Worm (Caenorhabditis elegans) whole organism, L2 larva: ENCODE results near the gene F44A2.5.

Experiments used
- ama-1 ChIP-seq: fragments of 150-350 bp; optimal IDR thresholded peaks from 2 replicates; lab custom pipeline; 2018; ENCODE audit warnings: inconsistent platforms
- lin-13 ChIP-seq: fragments of 150-350 bp; optimal IDR thresholded peaks from 2 replicates; lab custom pipeline; 2014; ENCODE audit warnings: missing biosample characterization, missing genetic modification reagents, missing genetic modification characterization
- skn-1 ChIP-seq: sonication (generic microtip); optimal IDR thresholded peaks from 2 replicates; lab custom pipeline; 2017; ENCODE audit warnings: missing biosample characterization, missing genetic modification characterization
- snpc-4 ChIP-seq: fragments of 150-350 bp; optimal IDR thresholded peaks from 2 replicates; lab custom pipeline; 2014; ENCODE audit warnings: missing biosample characterization, missing genetic modification characterization

DNA sequence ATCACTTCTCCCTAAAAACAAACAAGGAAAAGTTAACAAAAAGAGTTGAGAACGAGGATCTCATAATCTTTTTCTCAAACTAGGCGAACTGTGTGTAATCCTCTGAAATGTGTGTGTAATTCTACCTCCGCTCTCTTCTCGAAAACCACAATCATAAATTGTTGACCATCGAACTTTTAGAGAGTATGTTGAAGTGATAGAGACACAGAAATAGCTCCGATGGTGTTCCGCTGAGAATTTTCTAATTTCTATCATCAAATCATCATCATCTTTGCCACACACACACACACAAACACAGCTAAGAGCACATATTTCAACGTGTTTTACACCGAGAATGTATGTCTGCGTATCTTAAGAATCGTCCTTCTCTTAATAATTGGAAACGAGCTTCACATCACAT, 1.9 kb upstream of the F44A2.5 start:
- TF ChIP-seq ama-1: no peak
- no peak for TF ChIP-seq lin-13 (GFP tag; lab: Kevin White, UChicago)
- TF ChIP-seq skn-1 (tag; lab: Kevin White, UChicago): no peak
- TF ChIP-seq snpc-4 (tag; lab: Kevin White, UChicago): no peak
